Worm (Caenorhabditis elegans): Measurements from ENCODE around the gene F33H1.4.

DNA sequence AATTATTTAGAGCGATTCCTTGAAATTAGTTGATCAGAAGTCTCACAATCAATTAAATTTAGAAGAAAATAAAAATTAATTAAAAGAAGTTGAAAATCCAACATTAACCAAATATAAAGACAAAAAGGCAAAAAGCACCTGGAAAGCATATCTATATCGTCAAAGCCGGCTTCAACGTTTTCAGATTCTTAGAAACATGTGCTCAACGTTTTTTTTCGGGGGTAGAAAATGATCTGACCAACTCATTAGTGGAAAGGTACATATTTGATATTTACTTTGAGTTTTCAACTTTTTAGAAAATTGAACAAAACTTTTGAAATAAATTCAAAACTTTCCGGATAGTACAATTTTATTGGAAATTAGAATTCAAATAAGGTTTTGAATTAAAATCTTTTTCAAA, 41.6 kb upstream of the F33H1.4 start:
- TF ChIP-seq unc-39 (tag; optimal IDR thresholded peaks at IDR 0.05) (no peak), mdl-1 (tag; optimal IDR thresholded peaks at IDR 0.05) (no peak), skn-1 (tag; optimal IDR thresholded peaks at IDR 0.05) (no peak), unc-55 (GFP tag; optimal IDR thresholded peaks at IDR 0.05) (no peak), aly-2 (tag; optimal IDR thresholded peaks at IDR 0.05) (no peak), nhr-12 (tag; optimal IDR thresholded peaks at IDR 0.05) (no peak)
